Worm (Caenorhabditis elegans) whole organism, L4 larva: ENCODE measurements around the gene mix-1.
A peak's percentile ranks its signal among the peaks of the same experiment; 100 is the strongest.

Source experiments
- F10B5.3 ChIP-seq: sonication (generic microtip); optimal IDR thresholded peaks from 2 replicates; lab custom pipeline; 2016; ENCODE audit warnings: mild to moderate bottlenecking, missing genetic modification characterization, missing compliant biosample characterization
- T20F7.1 ChIP-seq: fragments of 200-800 bp; sonication (Bioruptor generic); optimal IDR thresholded peaks from 2 replicates; lab custom pipeline; 2018; ENCODE audit warnings: mild to moderate bottlenecking, missing genetic modification characterization, missing compliant biosample characterization
- Y105C5A.15 ChIP-seq: fragments of 200-800 bp; sonication (Bioruptor generic); IDR thresholded peaks from 2 replicates; pipeline ENCODE4 v1.3.6; 2022; ENCODE audit warnings: missing genetic modification characterization, missing compliant biosample characterization
- Y48G9A.11 ChIP-seq: fragments of 200-800 bp; sonication (Bioruptor generic); IDR thresholded peaks from 2 replicates; pipeline ENCODE4 v1.3.6; 2022; ENCODE audit warnings: missing genetic modification reagents, missing genetic modification characterization, missing compliant biosample characterization
- ZK546.5 ChIP-seq, 2 experiments: sonication (generic microtip); optimal IDR thresholded peaks; 2 replicates each; lab custom pipeline; 2017; ENCODE audit warnings: missing biosample characterization in 2 of 2, missing genetic modification characterization in 2 of 2
- aha-1 ChIP-seq: fragments of 150-350 bp; peaks from one replicate; lab custom pipeline; 2014; ENCODE audit warnings: missing biosample characterization, missing genetic modification characterization
- ama-1 ChIP-seq: fragments of 150-350 bp; optimal IDR thresholded peaks from 2 replicates; lab custom pipeline; 2014; ENCODE audit warnings: inconsistent platforms, mixed read lengths
- arid-1 ChIP-seq: fragments of 200-800 bp; sonication (Bioruptor generic); conservative IDR thresholded peaks from 2 replicates; pipeline ENCODE4 v1.3.6; 2022; ENCODE audit warnings: missing genetic modification reagents, missing genetic modification characterization, missing compliant biosample characterization
- ces-1 ChIP-seq: fragments of 150-350 bp; sonication (generic microtip); optimal IDR thresholded peaks from 4 replicates; lab custom pipeline; 2014; ENCODE audit warnings: missing biosample characterization, missing genetic modification reagents, missing genetic modification characterization
- ctbp-1 ChIP-seq: fragments of 200-800 bp; sonication (Bioruptor generic); IDR thresholded peaks from 2 replicates; pipeline ENCODE4 v1.3.6; 2022; ENCODE audit warnings: missing genetic modification reagents, missing genetic modification characterization, missing compliant biosample characterization
- daf-16 ChIP-seq, 3 experiments: sonication (generic microtip); optimal IDR thresholded peaks; 2 replicates each; lab custom pipeline; 2016 to 2017; ENCODE audit warnings: missing genetic modification characterization in 3 of 3, missing genetic modification reagents in 3 of 3, mild to moderate bottlenecking in 2 of 3, missing compliant biosample characterization in 2 of 3, missing biosample characterization in 1 of 3, moderate library complexity in 1 of 3
- dmd-6 ChIP-seq: fragments of 200-800 bp; sonication (Bioruptor generic); IDR thresholded peaks from 2 replicates; pipeline ENCODE4 v1.3.6; 2022; ENCODE audit warnings: missing genetic modification reagents, missing genetic modification characterization, missing compliant biosample characterization
- dmd-9 ChIP-seq: fragments of 200-800 bp; sonication (Bioruptor generic); IDR thresholded peaks from 2 replicates; pipeline ENCODE4 v1.3.6; 2022; ENCODE audit warnings: missing genetic modification reagents, missing genetic modification characterization, missing compliant biosample characterization
- dpl-1 ChIP-seq: fragments of 150-350 bp; optimal IDR thresholded peaks from 2 replicates; lab custom pipeline; 2014; ENCODE audit warnings: missing biosample characterization, missing genetic modification reagents, missing genetic modification characterization
- dve-1 ChIP-seq: sonication (generic microtip); optimal IDR thresholded peaks from 2 replicates; lab custom pipeline; 2017; ENCODE audit warnings: antibody characterized with exemption, mild to moderate bottlenecking, missing genetic modification characterization, missing compliant biosample characterization; ENCODE audit not compliant: insufficient read depth
- egl-27 ChIP-seq: sonication (generic microtip); optimal IDR thresholded peaks from 3 replicates; lab custom pipeline; 2017; ENCODE audit warnings: missing biosample characterization, missing genetic modification reagents, missing genetic modification characterization
- egl-43 ChIP-seq: fragments of 200-800 bp; sonication (Bioruptor generic); IDR thresholded peaks from 2 replicates; pipeline ENCODE4 v1.3.6; 2022; ENCODE audit warnings: missing genetic modification reagents, missing genetic modification characterization, missing compliant biosample characterization
- fkh-10 ChIP-seq: fragments of 150-350 bp; optimal IDR thresholded peaks from 2 replicates; lab custom pipeline; 2014; ENCODE audit warnings: missing biosample characterization, missing genetic modification reagents, missing genetic modification characterization
- fos-1 ChIP-seq: fragments of 150-350 bp; optimal IDR thresholded peaks from 2 replicates; lab custom pipeline; 2014; ENCODE audit warnings: missing biosample characterization, missing genetic modification characterization
- gei-8 ChIP-seq: fragments of 200-800 bp; sonication (Bioruptor generic); optimal IDR thresholded peaks from 2 replicates; lab custom pipeline; 2018; ENCODE audit warnings: mild to moderate bottlenecking, missing genetic modification characterization, missing compliant biosample characterization
- hlh-11 ChIP-seq: fragments of 200-800 bp; sonication (Bioruptor generic); optimal IDR thresholded peaks from 2 replicates; lab custom pipeline; 2018; ENCODE audit warnings: mild to moderate bottlenecking, missing genetic modification characterization, missing compliant biosample characterization
- hlh-30 ChIP-seq: sonication (generic microtip); optimal IDR thresholded peaks from 2 replicates; lab custom pipeline; 2017; ENCODE audit warnings: antibody characterized with exemption, mild to moderate bottlenecking, missing genetic modification characterization, missing compliant biosample characterization; ENCODE audit not compliant: insufficient read depth
- hmg-1.1 ChIP-seq: fragments of 200-800 bp; sonication (Bioruptor generic); IDR thresholded peaks from 2 replicates; pipeline ENCODE4 v1.3.6; 2022; ENCODE audit warnings: missing genetic modification reagents, missing genetic modification characterization, missing compliant biosample characterization
- lin-1 ChIP-seq: fragments of 200-800 bp; sonication (Bioruptor generic); IDR thresholded peaks from 2 replicates; pipeline ENCODE4 v1.3.6; 2022; ENCODE audit warnings: missing genetic modification reagents, missing genetic modification characterization, missing compliant biosample characterization
- lin-13 ChIP-seq: fragments of 150-350 bp; optimal IDR thresholded peaks from 2 replicates; lab custom pipeline; 2014; ENCODE audit warnings: missing biosample characterization, missing genetic modification reagents, missing genetic modification characterization
- lsy-2 ChIP-seq, 2 experiments: fragments of 150-350 bp in 1 of 2; sonication (generic microtip) in 1 of 2; optimal IDR thresholded peaks; 2 replicates each; lab custom pipeline; 2014 to 2017; ENCODE audit warnings: missing biosample characterization in 2 of 2, missing genetic modification characterization in 2 of 2
- mdl-1 ChIP-seq, 2 experiments: fragments of 150-350 bp in 1 of 2; sonication (generic microtip) in 1 of 2; optimal IDR thresholded peaks; 2 replicates each; lab custom pipeline; 2014 to 2017; ENCODE audit warnings: missing biosample characterization in 2 of 2, missing genetic modification characterization in 2 of 2
- mdt-29 ChIP-seq: fragments of 200-800 bp; sonication (Bioruptor generic); IDR thresholded peaks from 2 replicates; pipeline ENCODE4 v1.3.6; 2022; ENCODE audit warnings: missing genetic modification reagents, missing genetic modification characterization, missing compliant biosample characterization
- mes-2 ChIP-seq: sonication (generic microtip); optimal IDR thresholded peaks from 2 replicates; lab custom pipeline; 2016; ENCODE audit warnings: missing genotype, mild to moderate bottlenecking, missing genetic modification characterization, missing compliant biosample characterization; ENCODE audit not compliant: poor library complexity, severe bottlenecking
- nhr-10 ChIP-seq: fragments of 150-350 bp; optimal IDR thresholded peaks from 2 replicates; lab custom pipeline; 2014; ENCODE audit warnings: missing biosample characterization, missing genetic modification characterization
- nhr-11 ChIP-seq: fragments of 150-350 bp; optimal IDR thresholded peaks from 2 replicates; lab custom pipeline; 2014; ENCODE audit warnings: missing biosample characterization, missing genetic modification characterization
- nhr-111 ChIP-seq: fragments of 200-800 bp; sonication (Bioruptor generic); optimal IDR thresholded peaks from 2 replicates; lab custom pipeline; 2018; ENCODE audit warnings: mild to moderate bottlenecking, missing genetic modification characterization, missing compliant biosample characterization
- nhr-25 ChIP-seq: sonication (generic microtip); optimal IDR thresholded peaks from 2 replicates; lab custom pipeline; 2017; ENCODE audit warnings: missing genetic modification characterization, mild to moderate bottlenecking, missing compliant biosample characterization, antibody characterized with exemption, moderate library complexity, borderline replicate concordance; ENCODE audit not compliant: insufficient read depth
- nhr-28 ChIP-seq: fragments of 150-350 bp; optimal IDR thresholded peaks from 2 replicates; lab custom pipeline; 2014; ENCODE audit warnings: missing biosample characterization, missing genetic modification characterization
- nhr-41 ChIP-seq: fragments of 200-800 bp; sonication (Bioruptor generic); IDR thresholded peaks from 2 replicates; pipeline ENCODE4 v1.3.6; 2022; ENCODE audit warnings: missing genetic modification reagents, missing genetic modification characterization, missing compliant biosample characterization
- nhr-48 ChIP-seq: sonication (generic microtip); optimal IDR thresholded peaks from 2 replicates; lab custom pipeline; 2016; ENCODE audit warnings: mild to moderate bottlenecking, missing genetic modification characterization, missing compliant biosample characterization
- pha-4 ChIP-seq, 2 experiments: fragments of 150-350 bp in 1 of 2; fragments of 200-800 bp in 1 of 2; sonication (Bioruptor generic) in 1 of 2; IDR thresholded peaks in 1 of 2; optimal IDR thresholded peaks in 1 of 2; 2 replicates each; pipeline versions ENCODE4 v1.3.6 to Lab custom; 2014 to 2022; ENCODE audit warnings: missing genetic modification characterization in 2 of 2, missing genetic modification reagents in 2 of 2, missing biosample characterization in 1 of 2, missing compliant biosample characterization in 1 of 2
- php-3 ChIP-seq: fragments of 200-800 bp; sonication (Bioruptor generic); IDR thresholded peaks from 2 replicates; pipeline ENCODE4 v1.3.6; 2022; ENCODE audit warnings: missing genetic modification reagents, missing genetic modification characterization, missing compliant biosample characterization
- pqm-1 ChIP-seq: sonication (generic microtip); optimal IDR thresholded peaks from 2 replicates; lab custom pipeline; 2017; ENCODE audit warnings: missing biosample characterization, missing genetic modification characterization
- sdz-12 ChIP-seq: fragments of 200-800 bp; sonication (Bioruptor generic); optimal IDR thresholded peaks from 2 replicates; lab custom pipeline; 2018; ENCODE audit warnings: mild to moderate bottlenecking, missing genetic modification characterization, missing compliant biosample characterization
- set-16 ChIP-seq: fragments of 200-800 bp; sonication (Bioruptor generic); IDR thresholded peaks from 2 replicates; pipeline ENCODE4 v1.3.6; 2022; ENCODE audit warnings: missing genetic modification reagents, missing genetic modification characterization, missing compliant biosample characterization
- skn-1 ChIP-seq: fragments of 150-350 bp; optimal IDR thresholded peaks from 2 replicates; lab custom pipeline; 2014; ENCODE audit warnings: missing biosample characterization, missing genetic modification characterization
- spr-1 ChIP-seq: sonication (generic microtip); optimal IDR thresholded peaks from 2 replicates; lab custom pipeline; 2016; ENCODE audit warnings: mild to moderate bottlenecking, missing genetic modification characterization, missing compliant biosample characterization
- spr-3 ChIP-seq: fragments of 200-800 bp; sonication (Bioruptor generic); optimal IDR thresholded peaks from 2 replicates; lab custom pipeline; 2018; ENCODE audit warnings: mild to moderate bottlenecking, missing genetic modification characterization, missing compliant biosample characterization
- tag-97 ChIP-seq: fragments of 200-800 bp; sonication (Bioruptor generic); IDR thresholded peaks from 2 replicates; pipeline ENCODE4 v1.3.6; 2022; ENCODE audit warnings: missing genetic modification characterization, missing compliant biosample characterization
- tra-1 ChIP-seq: fragments of 200-800 bp; sonication (Bioruptor generic); IDR thresholded peaks from 2 replicates; pipeline ENCODE4 v1.3.6; 2022; ENCODE audit warnings: missing genetic modification reagents, missing genetic modification characterization, missing compliant biosample characterization
- unc-130 ChIP-seq: sonication (generic microtip); optimal IDR thresholded peaks from 2 replicates; lab custom pipeline; 2016; ENCODE audit warnings: missing genetic modification reagents, missing genetic modification characterization, missing compliant biosample characterization
- zag-1 ChIP-seq: fragments of 150-350 bp; optimal IDR thresholded peaks from 2 replicates; lab custom pipeline; 2014; ENCODE audit warnings: missing biosample characterization, missing genetic modification characterization
- zfp-3 ChIP-seq: fragments of 200-800 bp; sonication (Bioruptor generic); conservative IDR thresholded peaks from 2 replicates; pipeline ENCODE4 v1.3.6; 2022; ENCODE audit warnings: missing genetic modification reagents, missing genetic modification characterization, missing compliant biosample characterization

The mix-1 gene

ce11 chrII:10851110-10851509, 27.1 kb downstream of the mix-1 start (continued):
- TF ChIP-seq daf-16 (GFP tag; optimal IDR thresholded peaks at IDR 0.05; lab: Kevin White, UChicago) = peak in 1 of 2 experiments; percentile 84
- peak; percentile 71 for TF ChIP-seq daf-16 (tag; optimal IDR thresholded peaks at IDR 0.05; lab: Kevin White, UChicago)
- peak; percentile 73 for TF ChIP-seq nhr-25 (tag; lab: Kevin White, UChicago)
- TF ChIP-seq lsy-2 (tag; optimal IDR thresholded peaks at IDR 0.05; lab: Kevin White, UChicago) = peak in 1 of 2 experiments; percentile 81
- peak; percentile 62 for TF ChIP-seq set-16 (GFP tag; lab: Robert Waterston, UW)
- peak; percentile 50 for TF ChIP-seq mes-2
- no peak for TF ChIP-seq sdz-12 (GFP tag; lab: Kevin White, UChicago)
- TF ChIP-seq unc-130 (GFP tag; lab: Kevin White, UChicago) = no peak
- no peak for TF ChIP-seq ces-1
- no peak for TF ChIP-seq fos-1 (tag; lab: Kevin White, UChicago)
- TF ChIP-seq pqm-1 (tag; lab: Kevin White, UChicago) = peak; percentile 22
- peak; percentile 94 for TF ChIP-seq hlh-30 (tag; lab: Kevin White, UChicago)
- TF ChIP-seq tag-97 (GFP tag; lab: Robert Waterston, UW) = no peak
- 0 out of 2 replicates have a peak, but pooled peaks have one; percentile 17 for TF ChIP-seq Y105C5A.15
- TF ChIP-seq gei-8 = peak; percentile 66
- peak; percentile 90 for TF ChIP-seq nhr-48 (tag; lab: Kevin White, UChicago)
- peak; percentile 65 for TF ChIP-seq pha-4 (GFP tag; IDR thresholded peaks at IDR 0.05; lab: Robert Waterston, UW)
- TF ChIP-seq pha-4 (tag; optimal IDR thresholded peaks at IDR 0.05; lab: Kevin White, UChicago) = peak; percentile 29
- TF ChIP-seq nhr-11 = no peak
- TF ChIP-seq arid-1 = 0 out of 2 replicates have a peak, but pooled peaks have one; percentile 25
- TF ChIP-seq lin-1 (GFP tag; lab: Robert Waterston, UW) = peak; percentile 61
- TF ChIP-seq T20F7.1 (GFP tag; lab: Kevin White, UChicago) = peak; percentile 83
- TF ChIP-seq nhr-10 (tag; lab: Kevin White, UChicago) = peak; percentile 40
- TF ChIP-seq dmd-9 = no peak
- peak; percentile 86 for TF ChIP-seq dve-1 (tag; lab: Kevin White, UChicago)
- no peak for TF ChIP-seq egl-27 (tag; lab: Kevin White, UChicago)
- no peak for TF ChIP-seq spr-3 (GFP tag; lab: Kevin White, UChicago)
- TF ChIP-seq F10B5.3 = no peak
- TF ChIP-seq lin-13 = peak; percentile 47
- no peak for TF ChIP-seq ZK546.5 (tag; optimal IDR thresholded peaks at IDR 0.05; lab: Kevin White, UChicago)
- TF ChIP-seq egl-43 (GFP tag; lab: Robert Waterston, UW) = no peak; the same call in 1 of the 2 replicates
- TF ChIP-seq ama-1 (lab: Kevin White, UChicago) = no peak
- TF ChIP-seq dpl-1 (GFP tag; lab: Kevin White, UChicago) = peak; percentile 48
- peak; percentile 91 for TF ChIP-seq mdt-29 (GFP tag; lab: Robert Waterston, UW)
- peak; percentile 98 for TF ChIP-seq tra-1 (GFP tag; lab: Robert Waterston, UW)
- peak; percentile 17 for TF ChIP-seq spr-1 (tag; lab: Kevin White, UChicago)
- peak; percentile 97 for TF ChIP-seq hlh-11 (tag; lab: Kevin White, UChicago)
- TF ChIP-seq skn-1 (tag; lab: Kevin White, UChicago) = no peak
- peak; percentile 62; the same call in 1 of the 2 replicates for TF ChIP-seq zfp-3 (GFP tag; lab: Robert Waterston, UW)
- TF ChIP-seq hmg-1.1 (GFP tag; lab: Robert Waterston, UW) = peak; percentile 67; the same call in 1 of the 2 replicates
- peak in 1 of 2 experiments; percentile 57 for TF ChIP-seq mdl-1 (tag; optimal IDR thresholded peaks at IDR 0.05; lab: Kevin White, UChicago)
- TF ChIP-seq nhr-111 (GFP tag; lab: Kevin White, UChicago) = no peak
- no peak for TF ChIP-seq fkh-10
- TF ChIP-seq Y48G9A.11 (GFP tag; lab: Robert Waterston, UW) = no peak
- peak; percentile 81; the same call in 1 of the 2 replicates for TF ChIP-seq nhr-41 (GFP tag; lab: Robert Waterston, UW)
- peak; percentile 97 for TF ChIP-seq dmd-6
- peak; percentile 66 for TF ChIP-seq nhr-28 (tag; lab: Kevin White, UChicago)
- TF ChIP-seq zag-1 (tag; lab: Kevin White, UChicago) = no peak
- peak; percentile 75 for TF ChIP-seq php-3 (GFP tag; lab: Robert Waterston, UW)
- no peak for TF ChIP-seq aha-1
- 0 out of 2 replicates have a peak, but pooled peaks have one; percentile 29 for TF ChIP-seq ctbp-1 (GFP tag; lab: Robert Waterston, UW)
